Worm (Caenorhabditis elegans) whole organism, young adult: Measurements from ENCODE around the gene C49C3.6.
"Not testable (repeated sequence)": the region's sequence is repeated elsewhere in the genome, so short reads cannot be mapped to it uniquely, and the experiment has no call there.

Source experiments
- D2030.7 ChIP-seq: fragments of 200-800 bp; sonication (Bioruptor generic); IDR thresholded peaks from 2 replicates; pipeline ENCODE4 v1.3.6; 2022; ENCODE audit warnings: missing genetic modification reagents, missing genetic modification characterization, missing compliant biosample characterization
- F22D6.2 ChIP-seq: sonication (generic microtip); optimal IDR thresholded peaks from 2 replicates; lab custom pipeline; 2016; ENCODE audit warnings: mild to moderate bottlenecking, missing genetic modification characterization, missing compliant biosample characterization
- K12H6.12 ChIP-seq: fragments of 200-800 bp; sonication (Bioruptor generic); optimal IDR thresholded peaks from 2 replicates; lab custom pipeline; 2018; ENCODE audit warnings: mild to moderate bottlenecking, missing genetic modification characterization, missing compliant biosample characterization
- T07F8.4 ChIP-seq: sonication (generic microtip); optimal IDR thresholded peaks from 2 replicates; lab custom pipeline; 2016; ENCODE audit warnings: mild to moderate bottlenecking, missing genetic modification characterization, moderate library complexity, missing compliant biosample characterization
- Y53G8AR.9 ChIP-seq: fragments of 200-800 bp; sonication (Bioruptor generic); conservative IDR thresholded peaks from 2 replicates; pipeline ENCODE4 v1.3.6; 2022; ENCODE audit warnings: missing genetic modification reagents, missing genetic modification characterization, missing compliant biosample characterization
- Y56A3A.18 ChIP-seq: fragments of 200-800 bp; sonication (Bioruptor generic); IDR thresholded peaks from 2 replicates; pipeline ENCODE4 v1.3.6; 2022; ENCODE audit warnings: missing genetic modification reagents, missing genetic modification characterization, missing compliant biosample characterization
- ZK185.1 ChIP-seq: sonication (generic microtip); optimal IDR thresholded peaks from 2 replicates; lab custom pipeline; 2016; ENCODE audit warnings: mild to moderate bottlenecking, missing genetic modification characterization, missing compliant biosample characterization; ENCODE audit not compliant: poor library complexity, severe bottlenecking
- atf-7 ChIP-seq: sonication (generic microtip); optimal IDR thresholded peaks from 2 replicates; lab custom pipeline; 2017; ENCODE audit warnings: mild to moderate bottlenecking, missing genetic modification characterization, missing compliant biosample characterization
- athp-1 ChIP-seq: sonication (generic microtip); optimal IDR thresholded peaks from 2 replicates; lab custom pipeline; 2017; ENCODE audit warnings: mild to moderate bottlenecking, missing genetic modification characterization, missing compliant biosample characterization
- attf-3 ChIP-seq: fragments of 200-800 bp; sonication (Bioruptor generic); conservative IDR thresholded peaks from 2 replicates; pipeline ENCODE4 v1.3.6; 2022; ENCODE audit warnings: missing genetic modification reagents, missing genetic modification characterization, missing compliant biosample characterization
- attf-6 ChIP-seq: fragments of 200-800 bp; sonication (Bioruptor generic); IDR thresholded peaks from 2 replicates; pipeline ENCODE4 v1.3.6; 2022; ENCODE audit warnings: missing genetic modification reagents, missing genetic modification characterization, missing compliant biosample characterization
- cebp-1 ChIP-seq, 2 experiments: fragments of 200-800 bp in 1 of 2; sonication (Bioruptor generic) in 1 of 2; sonication (generic microtip) in 1 of 2; IDR thresholded peaks in 1 of 2; optimal IDR thresholded peaks in 1 of 2; 2 replicates each; pipeline versions ENCODE4 v1.3.6 to Lab custom; 2017 to 2022; ENCODE audit warnings: missing compliant biosample characterization in 2 of 2, missing genetic modification characterization in 2 of 2, mild to moderate bottlenecking in 1 of 2, missing genetic modification reagents in 1 of 2, moderate library complexity in 1 of 2
- cebp-2 ChIP-seq: fragments of 200-800 bp; sonication (Bioruptor generic); IDR thresholded peaks from 2 replicates; pipeline ENCODE4 v1.3.6; 2022; ENCODE audit warnings: missing genetic modification characterization, missing compliant biosample characterization
- ceh-100 ChIP-seq: fragments of 200-800 bp; sonication (Bioruptor generic); IDR thresholded peaks from 2 replicates; pipeline ENCODE4 v1.3.6; 2022; ENCODE audit warnings: missing genetic modification reagents, missing genetic modification characterization, missing compliant biosample characterization
- dox-1 ChIP-seq: fragments of 200-800 bp; sonication (Bioruptor generic); IDR thresholded peaks from 2 replicates; pipeline ENCODE4 v1.3.6; 2022; ENCODE audit warnings: missing genetic modification reagents, missing genetic modification characterization, missing compliant biosample characterization
- fkh-3 ChIP-seq: sonication (generic microtip); optimal IDR thresholded peaks from 2 replicates; lab custom pipeline; 2016; ENCODE audit warnings: mild to moderate bottlenecking, missing genetic modification characterization, missing compliant biosample characterization
- hlh-26 ChIP-seq: fragments of 200-800 bp; sonication (Bioruptor generic); conservative IDR thresholded peaks from 2 replicates; pipeline ENCODE4 v1.3.6; 2022; ENCODE audit warnings: missing genetic modification reagents, missing genetic modification characterization, missing compliant biosample characterization
- hmg-1.2 ChIP-seq: fragments of 200-800 bp; sonication (Bioruptor generic); IDR thresholded peaks from 2 replicates; pipeline ENCODE4 v1.3.6; 2022; ENCODE audit warnings: missing genetic modification reagents, missing genetic modification characterization, missing compliant biosample characterization
- hmg-20 ChIP-seq: fragments of 200-800 bp; sonication (Bioruptor generic); IDR thresholded peaks from 2 replicates; pipeline ENCODE4 v1.3.6; 2022; ENCODE audit warnings: missing genetic modification reagents, missing genetic modification characterization, missing compliant biosample characterization
- hsf-1 ChIP-seq: fragments of 200-800 bp; sonication (Bioruptor generic); IDR thresholded peaks from 2 replicates; pipeline ENCODE4 v1.3.6; 2022; ENCODE audit warnings: missing genetic modification reagents, missing genetic modification characterization, missing compliant biosample characterization
- lin-40 ChIP-seq: sonication (generic microtip); optimal IDR thresholded peaks from 2 replicates; lab custom pipeline; 2016; ENCODE audit warnings: missing genetic modification characterization, mild to moderate bottlenecking, missing compliant biosample characterization, missing genotype, missing genetic modification reagents
- lsy-27 ChIP-seq: sonication (generic microtip); optimal IDR thresholded peaks from 2 replicates; lab custom pipeline; 2017; ENCODE audit warnings: missing genetic modification characterization, mild to moderate bottlenecking, missing compliant biosample characterization, antibody characterized with exemption, missing genotype, borderline replicate concordance; ENCODE audit not compliant: insufficient read depth
- madf-3 ChIP-seq: fragments of 200-800 bp; sonication (Bioruptor generic); IDR thresholded peaks from 2 replicates; pipeline ENCODE4 v1.3.6; 2022; ENCODE audit warnings: missing genetic modification reagents, missing genetic modification characterization, missing compliant biosample characterization
- madf-6 ChIP-seq: fragments of 200-800 bp; sonication (Bioruptor generic); IDR thresholded peaks from 2 replicates; pipeline ENCODE4 v1.3.6; 2022; ENCODE audit warnings: missing genetic modification reagents, missing genetic modification characterization, missing compliant biosample characterization
- mcd-1 ChIP-seq: fragments of 200-800 bp; sonication (Bioruptor generic); IDR thresholded peaks from 2 replicates; pipeline ENCODE4 v1.3.6; 2022; ENCODE audit warnings: missing genetic modification reagents, missing genetic modification characterization, missing compliant biosample characterization
- nfyb-1 ChIP-seq: fragments of 200-800 bp; sonication (Bioruptor generic); IDR thresholded peaks from 2 replicates; pipeline ENCODE4 v1.3.6; 2022; ENCODE audit warnings: missing genetic modification reagents, missing genetic modification characterization, missing compliant biosample characterization
- snpc-4 ChIP-seq, 5 experiments: fragments of 150-350 bp in 1 of 5; sonication (generic microtip) in 4 of 5; optimal IDR thresholded peaks; 2 replicates each; lab custom pipeline; 2014 to 2018; ENCODE audit warnings: missing genetic modification characterization in 5 of 5, missing biosample characterization in 3 of 5, antibody characterized with exemption in 2 of 5, mild to moderate bottlenecking in 2 of 5, missing compliant biosample characterization in 2 of 5, missing genotype in 2 of 5, moderate library complexity in 2 of 5, missing genetic modification reagents in 1 of 5
- sptf-2 ChIP-seq: fragments of 200-800 bp; sonication (Bioruptor generic); optimal IDR thresholded peaks from 2 replicates; lab custom pipeline; 2018; ENCODE audit warnings: mild to moderate bottlenecking, missing genetic modification characterization, missing compliant biosample characterization
- unc-62 ChIP-seq: fragments of 150-350 bp; optimal IDR thresholded peaks from 2 replicates; lab custom pipeline; 2014; ENCODE audit warnings: missing biosample characterization, missing genetic modification reagents, missing genetic modification characterization

Gene C49C3.6

ce11 chrIV:17331100-17331577, at the start of gene C49C3.6:
C49C3.6 (plus strand) TSS chrIV:17331527.
- TF ChIP-seq unc-62 (GFP tag; lab: Kevin White, UChicago) (no peak), snpc-4 (GFP tag; optimal IDR thresholded peaks at IDR 0.05; lab: Kevin White, UChicago) (peak; percentile 51), snpc-4 (tag; optimal IDR thresholded peaks at IDR 0.05; lab: Kevin White, UChicago) (peak in 2 of 4 experiments; percentile 27 to 67), hmg-1.2 (GFP tag; lab: Robert Waterston, UW) (peak; percentile 95), mcd-1 (peak; percentile 70)

- TF ChIP-seq ZK185.1 (tag; lab: Kevin White, UChicago) (no peak), K12H6.12 (tag; lab: Kevin White, UChicago) (no peak), ceh-100 (GFP tag; lab: Robert Waterston, UW) (no peak), hmg-20 (GFP tag; lab: Robert Waterston, UW) (no peak), cebp-2 (GFP tag; lab: Robert Waterston, UW) (no peak), F22D6.2 (tag; lab: Kevin White, UChicago) (no peak), Y53G8AR.9 (GFP tag; lab: Robert Waterston, UW) (no peak), hlh-26 (no peak), T07F8.4 (tag; lab: Kevin White, UChicago) (no peak), lsy-27 (tag; lab: Kevin White, UChicago) (no peak)
Observed at ce11 chrIV:17284099-17284498, 47.2 kb upstream of the C49C3.6 start, which contains the start of gene nra-1. nra-1 (minus strand) TSS chrIV:17284199.

- TF ChIP-seq athp-1 (tag; lab: Kevin White, UChicago) (peak; percentile 3), madf-6 (GFP tag; lab: Robert Waterston, UW) (peak; percentile 66), hmg-1.2 (GFP tag; lab: Robert Waterston, UW) (peak; percentile 18; the same call in 1 of the 2 replicates), attf-3 (GFP tag; lab: Robert Waterston, UW) (peak; percentile 62), hsf-1 (peak; percentile 82), D2030.7 (GFP tag; lab: Robert Waterston, UW) (peak; percentile 86), dox-1 (GFP tag; lab: Robert Waterston, UW) (peak; percentile 57), snpc-4 (tag; optimal IDR thresholded peaks at IDR 0.05; lab: Kevin White, UChicago) (peak in 1 of 4 experiments; percentile 59)
- TF ChIP-seq snpc-4 (GFP tag; optimal IDR thresholded peaks at IDR 0.05; lab: Kevin White, UChicago): not testable (repeated sequence)
Observed at ce11 chrIV:17284511-17285089, 46.7 kb upstream of the C49C3.6 start.

- TF ChIP-seq atf-7 (tag; lab: Kevin White, UChicago): peak; percentile 30
- no peak for TF ChIP-seq ceh-100 (GFP tag; lab: Robert Waterston, UW)
- 0 out of 2 replicates have a peak, but pooled peaks have one; percentile 54 for TF ChIP-seq attf-6 (GFP tag; lab: Robert Waterston, UW)
- TF ChIP-seq hsf-1: peak; percentile 50; the same call in 1 of the 2 replicates
- no peak for TF ChIP-seq snpc-4 (GFP tag; optimal IDR thresholded peaks at IDR 0.05; lab: Kevin White, UChicago)
- peak in 1 of 4 experiments; percentile 31 for TF ChIP-seq snpc-4 (tag; optimal IDR thresholded peaks at IDR 0.05; lab: Kevin White, UChicago)
- peak; percentile 33 for TF ChIP-seq lin-40 (tag; lab: Kevin White, UChicago)
- no peak for TF ChIP-seq cebp-1 (GFP tag; IDR thresholded peaks at IDR 0.05; lab: Robert Waterston, UW)
- peak; percentile 84 for TF ChIP-seq cebp-1 (tag; optimal IDR thresholded peaks at IDR 0.05; lab: Kevin White, UChicago)
- TF ChIP-seq fkh-3: no peak
Observed at ce11 chrIV:17285263-17285662, 46.1 kb upstream of the C49C3.6 start.

ce11 chrIV:17287908-17288675, 43.2 kb upstream of the C49C3.6 start, which contains the start of gene zipt-7.1:
zipt-7.1 (minus strand) TSS chrIV:17288139.
- TF ChIP-seq sptf-2 (GFP tag; lab: Kevin White, UChicago) (no peak), Y56A3A.18 (GFP tag; lab: Robert Waterston, UW) (no peak), nfyb-1 (GFP tag; lab: Robert Waterston, UW) (0 out of 2 replicates have a peak, but pooled peaks have one; percentile 28), madf-3 (GFP tag; lab: Robert Waterston, UW) (0 out of 2 replicates have a peak, but pooled peaks have one; percentile 62)
